Worm (Caenorhabditis elegans): Measurements from ENCODE around the gene shn-1.
A peak's percentile ranks its signal among the peaks of the same experiment; 100 is the strongest.

Gene shn-1

DNA sequence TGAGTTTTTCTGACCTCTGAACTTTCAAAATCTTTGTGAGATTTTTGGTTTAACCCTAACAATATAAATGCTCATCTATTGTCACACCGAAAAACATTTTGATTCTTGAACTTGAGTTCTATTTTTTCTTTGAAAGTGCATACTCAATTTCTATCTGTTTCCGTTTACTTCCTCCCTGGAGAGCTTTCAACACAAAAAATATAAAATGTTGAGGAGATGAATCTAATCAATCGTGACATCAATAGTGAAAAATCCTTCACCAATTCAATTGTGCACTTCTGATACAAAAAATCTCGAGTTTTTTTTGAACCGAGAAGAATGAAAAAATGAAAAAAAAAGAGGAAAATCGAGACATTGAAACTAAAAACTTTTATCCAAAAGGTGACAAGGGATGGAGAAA lies 29.0 kb downstream of the shn-1 start:
- TF ChIP-seq ama-1 (optimal IDR thresholded peaks at IDR 0.05) (no peak), sea-1 (GFP tag; conservative IDR thresholded peaks at IDR 0.05) (no peak), scrt-1 (GFP tag; IDR thresholded peaks at IDR 0.05) (no peak), ets-7 (tag; optimal IDR thresholded peaks at IDR 0.05) (no peak), tbx-11 (GFP tag; IDR thresholded peaks at IDR 0.05) (no peak), F13C5.2 (tag; optimal IDR thresholded peaks at IDR 0.05) (no peak), pes-1 (GFP tag; IDR thresholded peaks at IDR 0.05) (no peak), B0310.2 (tag; optimal IDR thresholded peaks at IDR 0.05) (no peak), tra-4 (tag; optimal IDR thresholded peaks at IDR 0.05) (no peak), aly-1 (tag; optimal IDR thresholded peaks at IDR 0.05) (no peak), hmg-4 (GFP tag; optimal IDR thresholded peaks at IDR 0.05) (no peak), hmbx-1 (tag; optimal IDR thresholded peaks at IDR 0.05) (no peak), hnd-1 (tag; optimal IDR thresholded peaks at IDR 0.05) (no peak), flt-1 (GFP tag; IDR thresholded peaks at IDR 0.05) (no peak), tbx-37 (GFP tag; conservative IDR thresholded peaks at IDR 0.05) (no peak), ceh-36 (tag; optimal IDR thresholded peaks at IDR 0.05) (no peak), ceh-13 (GFP tag; optimal IDR thresholded peaks at IDR 0.05) (no peak)

- no peak for TF ChIP-seq ceh-36 (tag; optimal IDR thresholded peaks at IDR 0.05)
- TF ChIP-seq ceh-13 (GFP tag; optimal IDR thresholded peaks at IDR 0.05): no peak
- TF ChIP-seq tbx-37 (GFP tag; conservative IDR thresholded peaks at IDR 0.05): no peak
- TF ChIP-seq pes-1 (GFP tag; IDR thresholded peaks at IDR 0.05): no peak
- TF ChIP-seq ama-1 (optimal IDR thresholded peaks at IDR 0.05): no peak
- TF ChIP-seq flt-1 (GFP tag; IDR thresholded peaks at IDR 0.05): no peak
- TF ChIP-seq ets-7 (tag; optimal IDR thresholded peaks at IDR 0.05): no peak
These were observed 37.3 kb downstream of the shn-1 start for ce11 chrII:11353471-11353870.

DNA sequence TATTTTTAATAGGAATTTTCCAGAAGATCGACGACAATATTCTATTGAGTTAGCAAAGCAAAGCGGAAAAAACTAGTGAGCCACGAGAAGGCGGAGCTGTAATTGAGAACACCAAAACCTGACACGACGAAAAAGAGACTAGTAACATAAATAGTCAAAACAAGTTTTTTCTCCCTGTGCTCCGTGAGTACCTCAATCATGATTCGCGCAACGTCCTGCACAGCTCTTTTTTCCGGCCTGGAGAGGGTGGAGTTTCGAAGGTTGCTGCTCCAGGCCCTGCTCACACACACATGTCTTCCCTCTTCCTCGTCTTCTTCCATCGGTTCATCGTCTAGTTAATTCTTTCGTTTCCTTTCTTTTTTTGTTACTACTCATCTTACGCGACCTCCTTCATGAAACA lies 39.2 kb downstream of the shn-1 start, which contains the start of gene clh-2:
TSS of gene clh-2 (plus strand) at position 301 of the 400 bp plus-strand sequence.
- no peak for TF ChIP-seq ets-7 (tag; optimal IDR thresholded peaks at IDR 0.05)
- TF ChIP-seq pes-1 (GFP tag; IDR thresholded peaks at IDR 0.05): no peak
- TF ChIP-seq scrt-1 (GFP tag; IDR thresholded peaks at IDR 0.05): no peak
- TF ChIP-seq tra-4 (tag; optimal IDR thresholded peaks at IDR 0.05): no peak
- no peak for TF ChIP-seq ceh-13 (GFP tag; optimal IDR thresholded peaks at IDR 0.05)
- no peak for TF ChIP-seq tbx-37 (GFP tag; conservative IDR thresholded peaks at IDR 0.05)
- no peak for TF ChIP-seq tbx-11 (GFP tag; IDR thresholded peaks at IDR 0.05)

DNA sequence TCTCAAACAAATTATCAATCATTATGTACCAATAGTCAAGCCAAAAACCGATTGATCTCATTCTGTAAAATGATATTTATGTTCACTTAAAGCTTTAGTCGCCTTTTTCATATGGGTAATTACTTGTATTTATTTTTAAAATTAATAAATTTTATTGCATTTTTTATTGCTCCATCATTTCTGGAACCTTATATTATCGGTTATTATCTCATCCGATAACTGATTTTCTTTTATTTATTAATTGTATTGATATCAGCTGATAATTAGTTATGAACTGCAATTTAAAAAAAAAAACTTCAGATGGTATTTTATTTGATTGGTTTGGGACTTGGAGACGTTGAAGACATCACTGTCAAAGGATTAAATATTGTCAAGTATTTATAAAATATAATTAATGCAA lies 40.9 kb downstream of the shn-1 start, which contains the start of gene dph-5:
TSS of gene dph-5 (plus strand) at position 301 of the 400 bp plus-strand sequence.
- TF ChIP-seq sea-1 (GFP tag; conservative IDR thresholded peaks at IDR 0.05) (no peak), aly-1 (tag; optimal IDR thresholded peaks at IDR 0.05) (no peak), tbx-11 (GFP tag; IDR thresholded peaks at IDR 0.05) (no peak), hmg-4 (GFP tag; optimal IDR thresholded peaks at IDR 0.05) (no peak), hnd-1 (tag; optimal IDR thresholded peaks at IDR 0.05) (no peak), B0310.2 (tag; optimal IDR thresholded peaks at IDR 0.05) (no peak)

DNA sequence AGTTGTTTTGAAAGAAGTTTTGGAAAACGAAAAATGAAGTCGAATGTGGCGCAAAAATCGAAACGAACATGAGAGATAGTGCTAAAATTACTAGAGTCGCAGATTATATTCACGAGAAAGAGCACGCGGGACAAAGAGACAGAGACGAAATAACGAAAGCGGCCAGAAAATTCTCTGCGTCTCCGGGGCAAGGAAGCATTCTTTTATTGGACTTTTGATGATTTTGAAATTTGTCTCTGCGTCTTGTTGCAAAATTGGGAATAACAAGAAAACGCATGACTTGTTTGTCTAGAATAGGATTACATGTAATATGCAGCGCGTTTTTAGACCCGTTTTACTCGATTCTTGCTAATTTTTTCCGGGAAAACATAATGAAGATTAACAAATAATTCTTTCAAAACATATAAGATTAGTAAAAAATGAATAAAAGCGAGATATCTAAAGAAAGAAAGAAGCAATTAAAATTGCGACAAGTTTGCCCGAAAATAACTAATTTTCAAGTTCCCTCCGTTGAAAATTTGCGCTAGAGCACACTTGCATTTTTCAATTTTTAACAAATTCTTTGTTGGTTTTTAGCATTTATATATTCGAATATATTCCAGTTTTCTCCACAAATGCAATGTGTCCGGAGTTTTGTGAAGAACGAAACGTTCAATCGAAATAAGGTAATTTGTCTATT lies 42.7 kb downstream of the shn-1 start, which contains the start of the genes B0491.6 and pigm-1:
TSS of gene B0491.6 (minus strand) at position 466 of the 679 bp plus-strand sequence.
TSS of gene pigm-1 (plus strand) at position 568 of the 679 bp plus-strand sequence.
- no peak for TF ChIP-seq tbx-37 (GFP tag; conservative IDR thresholded peaks at IDR 0.05)
- peak; percentile 45 for TF ChIP-seq F13C5.2 (tag; optimal IDR thresholded peaks at IDR 0.05)

DNA sequence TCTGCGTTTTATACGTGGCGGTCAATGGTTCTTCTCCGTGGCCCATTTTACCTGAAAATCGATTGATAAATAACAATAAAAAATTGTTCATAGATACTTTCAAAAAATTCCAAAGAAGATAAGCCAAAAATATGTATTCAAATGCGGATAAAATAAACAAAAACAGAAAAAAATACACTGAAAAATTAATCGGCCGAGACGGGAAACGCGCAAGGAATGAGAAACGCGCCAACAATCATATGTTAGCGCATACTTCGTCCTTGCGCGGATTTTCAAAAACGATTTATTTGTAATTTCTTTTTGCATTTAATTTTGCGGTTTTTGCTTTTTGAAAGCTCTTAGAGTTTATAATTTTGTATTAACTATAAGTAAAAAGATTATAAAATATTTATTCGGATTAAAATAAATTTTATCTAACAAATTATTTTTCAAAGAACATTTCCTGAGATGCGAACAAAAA lies 45.2 kb downstream of the shn-1 start, which contains the start of gene nduf-11:
TSS of gene nduf-11 (minus strand) at position 51 of the 460 bp plus-strand sequence.
- peak; percentile 63 for TF ChIP-seq F13C5.2 (tag; optimal IDR thresholded peaks at IDR 0.05)
- no peak for TF ChIP-seq ceh-13 (GFP tag; optimal IDR thresholded peaks at IDR 0.05)
- TF ChIP-seq tra-4 (tag; optimal IDR thresholded peaks at IDR 0.05): no peak
- no peak for TF ChIP-seq B0310.2 (tag; optimal IDR thresholded peaks at IDR 0.05)
- TF ChIP-seq ama-1 (optimal IDR thresholded peaks at IDR 0.05): no peak
- TF ChIP-seq ceh-36 (tag; optimal IDR thresholded peaks at IDR 0.05): peak; percentile 53
- TF ChIP-seq ets-7 (tag; optimal IDR thresholded peaks at IDR 0.05): no peak
- peak; percentile 20; the same call in 1 of the 2 replicates for TF ChIP-seq scrt-1 (GFP tag; IDR thresholded peaks at IDR 0.05)
- no peak; the same call in 1 of the 2 replicates for TF ChIP-seq tbx-37 (GFP tag; conservative IDR thresholded peaks at IDR 0.05)
- TF ChIP-seq pes-1 (GFP tag; IDR thresholded peaks at IDR 0.05): peak; percentile 65
- TF ChIP-seq hmbx-1 (tag; optimal IDR thresholded peaks at IDR 0.05): no peak
- no peak for TF ChIP-seq hmg-4 (GFP tag; optimal IDR thresholded peaks at IDR 0.05)
- TF ChIP-seq flt-1 (GFP tag; IDR thresholded peaks at IDR 0.05): peak; percentile 40; the same call in 1 of the 2 replicates
- no peak for TF ChIP-seq aly-1 (tag; optimal IDR thresholded peaks at IDR 0.05)
- TF ChIP-seq tbx-11 (GFP tag; IDR thresholded peaks at IDR 0.05): no peak
- TF ChIP-seq sea-1 (GFP tag; conservative IDR thresholded peaks at IDR 0.05): 0 out of 2 replicates have a peak, but pooled peaks have one; percentile 45
- TF ChIP-seq hnd-1 (tag; optimal IDR thresholded peaks at IDR 0.05): peak; percentile 22

- TF ChIP-seq tbx-37 (GFP tag; conservative IDR thresholded peaks at IDR 0.05): no peak
- TF ChIP-seq tra-4 (tag; optimal IDR thresholded peaks at IDR 0.05): no peak
- TF ChIP-seq flt-1 (GFP tag; IDR thresholded peaks at IDR 0.05): no peak
- no peak for TF ChIP-seq F13C5.2 (tag; optimal IDR thresholded peaks at IDR 0.05)
- no peak for TF ChIP-seq pes-1 (GFP tag; IDR thresholded peaks at IDR 0.05)
- no peak for TF ChIP-seq hnd-1 (tag; optimal IDR thresholded peaks at IDR 0.05)
- no peak for TF ChIP-seq ets-7 (tag; optimal IDR thresholded peaks at IDR 0.05)
These were observed 46.2 kb downstream of the shn-1 start for ce11 chrII:11344554-11344953.
